Fruit fly (Drosophila melanogaster) Kc167 (cell line): Measurements from ENCODE around the gene CG33702.

Source experiments
- Myc ChIP-seq: fragments of >200 bp; optimal IDR thresholded peaks from 2 replicates; lab custom pipeline; 2017; ENCODE audit warnings: missing external identifiers
- Sin3A ChIP-seq: fragments of >200 bp; optimal IDR thresholded peaks from 2 replicates; lab custom pipeline; 2018; ENCODE audit warnings: missing external identifiers
- h ChIP-seq: fragments of >200 bp; optimal IDR thresholded peaks from 3 replicates; lab custom pipeline; 2018; ENCODE audit warnings: missing external identifiers
- psq ChIP-seq: fragments of >200 bp; optimal IDR thresholded peaks from 2 replicates; lab custom pipeline; 2017; ENCODE audit warnings: missing external identifiers

dm6 chr3L:9548800-9549199 is 35.6 kb upstream of the CG33702 start:
- TF ChIP-seq h (lab: Kevin White, UChicago) = no peak
- TF ChIP-seq psq (lab: Kevin White, UChicago) = no peak
- no peak for TF ChIP-seq Myc
- no peak for TF ChIP-seq Sin3A (lab: Kevin White, UChicago)
